Fruit fly (Drosophila melanogaster) whole organism, wandering third instar larva: ENCODE data around the gene CG13653.

ENCODE experiments used
- Hnf4 ChIP-seq: fragments of 200-800 bp; sonication (Bioruptor generic); optimal IDR thresholded peaks from 2 replicates; lab custom pipeline; 2016; ENCODE audit warnings: missing biosample characterization, mild to moderate bottlenecking, missing genetic modification characterization
- Hr78 ChIP-seq: fragments of >200 bp; optimal IDR thresholded peaks from 2 replicates; lab custom pipeline; 2017; ENCODE audit warnings: missing biosample characterization, missing genetic modification characterization
- Jra ChIP-seq: sonication (Bioruptor generic); optimal IDR thresholded peaks from 2 replicates; lab custom pipeline; 2016; ENCODE audit warnings: missing biosample characterization, missing genetic modification characterization
- Mio ChIP-seq: sonication (Bioruptor generic); optimal IDR thresholded peaks from 2 replicates; lab custom pipeline; 2016; ENCODE audit warnings: missing biosample characterization, missing genetic modification characterization
- Myc ChIP-seq: fragments of >200 bp; optimal IDR thresholded peaks from 2 replicates; lab custom pipeline; 2017
- Rel ChIP-seq, 2 experiments: fragments of 200-800 bp; sonication (Bioruptor generic) in 1 of 2; optimal IDR thresholded peaks; 2 replicates in 1 of 2; 3 replicates in 1 of 2; lab custom pipeline; 2016 to 2019; ENCODE audit warnings: mild to moderate bottlenecking in 2 of 2, missing biosample characterization in 2 of 2, missing genetic modification characterization in 2 of 2, moderate library complexity in 1 of 2
- Vsx2 ChIP-seq: fragments of 200-300, 225-300 bp; sonication (Bioruptor generic); optimal IDR thresholded peaks from 2 replicates; lab custom pipeline; 2018; ENCODE audit warnings: missing biosample characterization, missing genetic modification characterization; ENCODE audit not compliant: partially characterized antibody
- br ChIP-seq: fragments of 200-800 bp; sonication (Bioruptor generic); optimal IDR thresholded peaks from 2 replicates; lab custom pipeline; 2016; ENCODE audit warnings: missing biosample characterization, missing genetic modification characterization
- dl ChIP-seq, 2 experiments: fragments of 175-275, 200-275 bp in 1 of 2; fragments of 200-275 bp in 1 of 2; sonication (Bioruptor generic); optimal IDR thresholded peaks; lab custom pipeline; 2018; ENCODE audit warnings: mild to moderate bottlenecking in 2 of 2, missing biosample characterization in 2 of 2, missing genetic modification characterization in 2 of 2, moderate library complexity in 2 of 2; ENCODE audit not compliant: partially characterized antibody in 2 of 2, insufficient read depth in 1 of 2
- dsf ChIP-seq: sonication (Bioruptor generic); optimal IDR thresholded peaks from 2 replicates; lab custom pipeline; 2016; ENCODE audit warnings: missing biosample characterization, missing genetic modification characterization, borderline replicate concordance
- foxo ChIP-seq, 2 experiments: fragments of 200-800 bp; sonication (Bioruptor generic); optimal IDR thresholded peaks; 2 replicates in 1 of 2; 3 replicates in 1 of 2; lab custom pipeline; 2016 to 2017; ENCODE audit warnings: missing biosample characterization in 2 of 2, missing genetic modification characterization in 2 of 2
- fru ChIP-seq: fragments of 200-800 bp; sonication (Bioruptor generic); optimal IDR thresholded peaks from 3 replicates; lab custom pipeline; 2016; ENCODE audit warnings: missing biosample characterization, mild to moderate bottlenecking, missing genetic modification characterization
- usp ChIP-seq: fragments of >200 bp; optimal IDR thresholded peaks from 2 replicates; lab custom pipeline; 2017; ENCODE audit warnings: missing biosample characterization, missing genetic modification characterization

The CG13653 gene

dm6 chr3R:25239880-25240279 is 44.6 kb downstream of the CG13653 start, which contains the start of gene to:
to (plus strand) TSS chr3R:25240180.
- TF ChIP-seq Hnf4 (GFP tag; lab: Kevin White, UChicago) = no peak
- TF ChIP-seq dsf = no peak
- TF ChIP-seq Rel (GFP tag; optimal IDR thresholded peaks at IDR 0.05; lab: Kevin White, UChicago) = no peak
- TF ChIP-seq Rel (tag; optimal IDR thresholded peaks at IDR 0.05; lab: Kevin White, UChicago) = no peak
- TF ChIP-seq Mio (GFP tag; lab: Kevin White, UChicago) = no peak
- TF ChIP-seq dl (GFP tag; optimal IDR thresholded peaks at IDR 0.05; lab: Kevin White, UChicago; ENCODE audit: insufficient read depth in 1 of 2, partially characterized antibody in 2 of 2) = no peak
- TF ChIP-seq usp = no peak
- TF ChIP-seq Hr78 (GFP tag; lab: Kevin White, UChicago) = no peak
- TF ChIP-seq br = no peak
- TF ChIP-seq Vsx2 (GFP tag; lab: Kevin White, UChicago) = no peak
- no peak for TF ChIP-seq Jra (GFP tag; lab: Kevin White, UChicago)
- no peak for TF ChIP-seq foxo (GFP tag; optimal IDR thresholded peaks at IDR 0.05; lab: Kevin White, UChicago)
- no peak for TF ChIP-seq fru (GFP tag; lab: Kevin White, UChicago)

DNA sequence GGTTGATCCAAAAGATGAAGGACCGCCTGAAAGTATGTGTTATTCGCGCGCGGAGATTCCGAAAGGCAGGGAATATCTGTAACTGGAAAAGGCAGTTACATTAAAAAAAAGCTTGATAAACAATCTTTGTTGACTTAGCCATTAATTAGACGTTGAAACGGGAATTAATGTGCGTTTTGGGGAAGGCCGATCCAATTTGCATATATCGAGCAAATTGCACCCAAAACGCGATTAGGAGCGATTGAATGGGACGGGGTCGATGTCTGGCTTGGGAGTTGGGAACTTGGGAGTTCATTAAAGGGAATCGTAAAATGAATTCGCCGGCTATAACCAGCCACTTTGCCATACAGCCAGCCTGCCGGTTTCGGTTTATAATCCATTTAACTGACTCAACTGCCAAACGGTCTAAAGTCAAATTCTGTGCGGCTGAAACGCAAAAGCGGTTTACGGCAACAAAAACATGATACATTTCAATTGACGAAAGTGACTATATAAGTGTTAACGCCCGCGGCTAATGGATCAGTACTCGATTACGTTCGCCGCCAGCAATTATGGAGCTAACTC is 46.3 kb downstream of the CG13653 start, which contains the start of gene CG11854:
Gene CG11854, plus strand, starts transcription at position 514 of the 564 bp plus-strand sequence.
- TF ChIP-seq Rel (GFP tag; optimal IDR thresholded peaks at IDR 0.05; lab: Kevin White, UChicago) (no peak), Rel (tag; optimal IDR thresholded peaks at IDR 0.05; lab: Kevin White, UChicago) (peak; percentile 76), Hr78 (GFP tag; lab: Kevin White, UChicago) (no peak)

dm6 chr3R:25245052-25245813 is 49.9 kb downstream of the CG13653 start, which contains the start of gene bam:
bam (minus strand) TSS chr3R:25245109.
- TF ChIP-seq Myc (peak; percentile 51), dl (GFP tag; optimal IDR thresholded peaks at IDR 0.05; lab: Kevin White, UChicago; ENCODE audit: insufficient read depth in 1 of 2, partially characterized antibody in 2 of 2) (no peak), Rel (GFP tag; optimal IDR thresholded peaks at IDR 0.05; lab: Kevin White, UChicago) (no peak), Rel (tag; optimal IDR thresholded peaks at IDR 0.05; lab: Kevin White, UChicago) (peak; percentile 77)
